Fruit fly (Drosophila melanogaster): ENCODE measurements around the gene CG4360.

The CG4360 gene

dm6 chr3R:20327572-20328483 is at the start of gene CG4360, which contains the start of gene Sirt2:
TSS of gene CG4360 (minus strand) at chr3R:20328003.
TSS of gene Sirt2 (plus strand) at chr3R:20328465.
- TF ChIP-seq CG17801 (GFP tag; optimal IDR thresholded peaks at IDR 0.05; ENCODE audit: partially characterized antibody), result peak; percentile 89

- TF ChIP-seq CG17801 (GFP tag; optimal IDR thresholded peaks at IDR 0.05; ENCODE audit: partially characterized antibody), result no peak
These were observed 32.2 kb upstream of the CG4360 start, which contains the start of gene MtnC for dm6 chr3R:20360008-20360407. TSS of gene MtnC (plus strand) at chr3R:20360308.

dm6 chr3R:20350278-20350677 is 22.5 kb upstream of the CG4360 start:
- TF ChIP-seq CG17801 (GFP tag; optimal IDR thresholded peaks at IDR 0.05; ENCODE audit: partially characterized antibody), result no peak

- no peak for TF ChIP-seq CG17801 (GFP tag; optimal IDR thresholded peaks at IDR 0.05; ENCODE audit: partially characterized antibody)
These were observed 19.1 kb upstream of the CG4360 start for dm6 chr3R:20346903-20347302.

- TF ChIP-seq CG17801 (GFP tag; optimal IDR thresholded peaks at IDR 0.05; ENCODE audit: partially characterized antibody), result no peak
These were observed 10.9 kb upstream of the CG4360 start, which contains the start of gene Ir92a for dm6 chr3R:20338673-20339072. TSS of gene Ir92a (plus strand) at chr3R:20338973.

- TF ChIP-seq CG17801 (GFP tag; optimal IDR thresholded peaks at IDR 0.05; ENCODE audit: partially characterized antibody), result no peak
These were observed 4.9 kb upstream of the CG4360 start for dm6 chr3R:20332688-20333087.

- TF ChIP-seq CG17801 (GFP tag; optimal IDR thresholded peaks at IDR 0.05; ENCODE audit: partially characterized antibody), result no peak
These were observed 9.6 kb downstream of the CG4360 start for dm6 chr3R:20318166-20318690.

dm6 chr3R:20317402-20318165 is 10.2 kb downstream of the CG4360 start:
- no peak for TF ChIP-seq CG17801 (GFP tag; optimal IDR thresholded peaks at IDR 0.05; ENCODE audit: partially characterized antibody)

dm6 chr3R:20316599-20316998 is 11.2 kb downstream of the CG4360 start:
- TF ChIP-seq CG17801 (GFP tag; optimal IDR thresholded peaks at IDR 0.05; ENCODE audit: partially characterized antibody), result no peak

dm6 chr3R:20312838-20313237 is 15.0 kb downstream of the CG4360 start:
- TF ChIP-seq CG17801 (GFP tag; optimal IDR thresholded peaks at IDR 0.05; ENCODE audit: partially characterized antibody), result peak; percentile 85

dm6 chr3R:20311406-20311805 is 16.4 kb downstream of the CG4360 start:
- no peak for TF ChIP-seq CG17801 (GFP tag; optimal IDR thresholded peaks at IDR 0.05; ENCODE audit: partially characterized antibody)

- TF ChIP-seq CG17801 (GFP tag; optimal IDR thresholded peaks at IDR 0.05; ENCODE audit: partially characterized antibody), result no peak
These were observed 16.9 kb downstream of the CG4360 start for dm6 chr3R:20310905-20311304.

dm6 chr3R:20310498-20310822 is 17.3 kb downstream of the CG4360 start:
- no peak for TF ChIP-seq CG17801 (GFP tag; optimal IDR thresholded peaks at IDR 0.05; ENCODE audit: partially characterized antibody)

- TF ChIP-seq CG17801 (GFP tag; optimal IDR thresholded peaks at IDR 0.05; ENCODE audit: partially characterized antibody), result no peak
These were observed 17.9 kb downstream of the CG4360 start for dm6 chr3R:20309661-20310497.

Data from ovary, adult (tissue).